Fruit fly (Drosophila melanogaster) whole organism, embryonic: ENCODE measurements around the gene CG15337.
A peak's percentile ranks its signal among the peaks of the same experiment; 100 is the strongest.

Experiments
- Atf3 ChIP-seq: fragments of 200-800 bp; sonication (Bioruptor generic); optimal IDR thresholded peaks from 3 replicates; lab custom pipeline; 2016; ENCODE audit warnings: missing biosample characterization, missing genetic modification characterization
- Awh ChIP-seq: fragments of 200-800 bp; sonication (Bioruptor generic); IDR thresholded peaks from 2 replicates; pipeline ENCODE4, ENCODE4 v1.3.6; 2022; ENCODE audit warnings: missing biosample characterization, missing genetic modification characterization
- CG10147 ChIP-seq: fragments of 200-800 bp; sonication (Bioruptor generic); optimal IDR thresholded peaks from 2 replicates; lab custom pipeline; 2019; ENCODE audit warnings: missing biosample characterization, mild to moderate bottlenecking, missing genetic modification characterization, moderate library complexity
- CG1024 ChIP-seq: fragments of 200-800 bp; sonication (Bioruptor generic); IDR thresholded peaks from 2 replicates; pipeline ENCODE4 v1.3.6; 2022; ENCODE audit warnings: missing biosample characterization, missing genetic modification characterization
- CG10366 ChIP-seq: fragments of 200-800 bp; sonication (Bioruptor generic); IDR thresholded peaks from 2 replicates; pipeline ENCODE4 v1.3.6; 2022; ENCODE audit warnings: missing biosample characterization, missing genetic modification characterization
- CG10959 ChIP-seq: fragments of 200-800 bp; sonication (Bioruptor generic); IDR thresholded peaks from 2 replicates; pipeline ENCODE4 v1.3.6; 2022; ENCODE audit warnings: missing biosample characterization, missing genetic modification characterization
- CG12236 ChIP-seq: fragments of 200-800 bp; sonication (Bioruptor generic); optimal IDR thresholded peaks from 2 replicates; lab custom pipeline; 2016; ENCODE audit warnings: missing biosample characterization, missing genetic modification characterization
- CG12659 ChIP-seq: fragments of 200-800 bp; sonication (Bioruptor generic); optimal IDR thresholded peaks from 3 replicates; lab custom pipeline; 2017; ENCODE audit warnings: mild to moderate bottlenecking, missing biosample characterization, missing genetic modification reagents, missing genetic modification characterization
- CG12769 ChIP-seq: fragments of 200-800 bp; sonication (Bioruptor generic); optimal IDR thresholded peaks from 2 replicates; lab custom pipeline; 2019; ENCODE audit warnings: missing biosample characterization, mild to moderate bottlenecking, missing genetic modification characterization, moderate library complexity
- CG13624 ChIP-seq: fragments of 200-800 bp; sonication (Bioruptor generic); optimal IDR thresholded peaks from 2 replicates; lab custom pipeline; 2016; ENCODE audit warnings: missing biosample characterization, missing genetic modification characterization
- CG13775 ChIP-seq: fragments of 200-800 bp; sonication (Bioruptor generic); optimal IDR thresholded peaks from 3 replicates; lab custom pipeline; 2017; ENCODE audit warnings: missing biosample characterization, mild to moderate bottlenecking, missing genetic modification characterization
- CG14860 ChIP-seq: fragments of 200-800 bp; sonication (Bioruptor generic); IDR thresholded peaks from 3 replicates; pipeline ENCODE4 v1.3.6; 2022; ENCODE audit warnings: missing biosample characterization, missing genetic modification characterization; ENCODE audit not compliant: partially characterized antibody
- CG1603 ChIP-seq: fragments of 200-800 bp; sonication (Bioruptor generic); optimal IDR thresholded peaks from 2 replicates; lab custom pipeline; 2019; ENCODE audit warnings: missing biosample characterization, mild to moderate bottlenecking, missing genetic modification characterization, moderate library complexity
- CG17612 ChIP-seq: fragments of 200-800 bp; sonication (Bioruptor generic); IDR thresholded peaks from 2 replicates; pipeline ENCODE4 v1.3.6; 2022; ENCODE audit warnings: missing biosample characterization, missing genetic modification characterization
- CG2120 ChIP-seq: fragments of 200-800 bp; sonication (Bioruptor generic); optimal IDR thresholded peaks from 3 replicates; lab custom pipeline; 2016; ENCODE audit warnings: missing biosample characterization, missing genetic modification characterization
- CG31224 ChIP-seq: fragments of 200-800 bp; sonication (Bioruptor generic); IDR thresholded peaks from 2 replicates; pipeline ENCODE4 v1.3.6; 2022; ENCODE audit warnings: missing biosample characterization, missing genetic modification characterization
- CG31441 ChIP-seq: fragments of 200-800 bp; sonication (Bioruptor generic); IDR thresholded peaks from 2 replicates; pipeline ENCODE4 v1.3.6; 2022; ENCODE audit warnings: missing biosample characterization, missing genetic modification characterization
- CG6254 ChIP-seq: fragments of 200-800 bp; sonication (Bioruptor generic); optimal IDR thresholded peaks from 3 replicates; lab custom pipeline; 2017; ENCODE audit warnings: mild to moderate bottlenecking, missing biosample characterization, missing genetic modification reagents, missing genetic modification characterization
- CG6683 ChIP-seq: fragments of 200-800 bp; sonication (Bioruptor generic); optimal IDR thresholded peaks from 2 replicates; lab custom pipeline; 2017; ENCODE audit warnings: missing biosample characterization, mild to moderate bottlenecking, missing genetic modification characterization, missing genetic modification reagents
- CG8089 ChIP-seq: fragments of 200-800 bp; sonication (Bioruptor generic); optimal IDR thresholded peaks from 3 replicates; lab custom pipeline; 2016; ENCODE audit warnings: missing biosample characterization, missing genetic modification characterization
- Dek ChIP-seq: fragments of 200-800 bp; sonication (Bioruptor generic); optimal IDR thresholded peaks from 3 replicates; lab custom pipeline; 2019; ENCODE audit warnings: missing biosample characterization, mild to moderate bottlenecking, missing genetic modification characterization, moderate library complexity
- Dll ChIP-seq: fragments of 200-800 bp; sonication (Bioruptor generic); IDR thresholded peaks from 4 replicates; pipeline ENCODE4 v1.3.6; 2022; ENCODE audit warnings: missing biosample characterization, missing genetic modification characterization; ENCODE audit not compliant: partially characterized antibody
- Drgx ChIP-seq: fragments of 200-800 bp; sonication (Bioruptor generic); IDR thresholded peaks from 2 replicates; pipeline ENCODE4 v1.3.6; 2022; ENCODE audit warnings: missing biosample characterization, missing genetic modification characterization
- GATAe ChIP-seq: fragments of 200-800 bp; sonication (Bioruptor generic); conservative IDR thresholded peaks from 2 replicates; pipeline ENCODE4 v1.3.6; 2022; ENCODE audit warnings: missing biosample characterization, missing genetic modification characterization
- Gug ChIP-seq: fragments of 200-800 bp; sonication (Bioruptor generic); IDR thresholded peaks from 4 replicates; pipeline ENCODE4 v1.3.6; 2022; ENCODE audit warnings: missing biosample characterization, missing genetic modification characterization
- HHEX ChIP-seq: fragments of 200-800 bp; sonication (Bioruptor generic); optimal IDR thresholded peaks from 3 replicates; lab custom pipeline; 2017; ENCODE audit warnings: missing biosample characterization, mild to moderate bottlenecking, missing genetic modification characterization, missing genetic modification reagents
- Hr78 ChIP-seq, 2 experiments: fragments of 200-800 bp in 1 of 2; fragments of >200 bp in 1 of 2; sonication (Bioruptor generic) in 1 of 2; optimal IDR thresholded peaks; 2 replicates each; lab custom pipeline; 2017 to 2019; ENCODE audit warnings: missing biosample characterization in 2 of 2, missing genetic modification characterization in 2 of 2, mild to moderate bottlenecking in 1 of 2, moderate library complexity in 1 of 2
- NK7.1 ChIP-seq: fragments of 200-800 bp; sonication (Bioruptor generic); optimal IDR thresholded peaks from 3 replicates; lab custom pipeline; 2016; ENCODE audit warnings: missing biosample characterization, missing genetic modification characterization
- Sin3A ChIP-seq: fragments of >200 bp; optimal IDR thresholded peaks from 2 replicates; lab custom pipeline; 2018
- Stat92E ChIP-seq, 3 experiments: fragments of >200 bp in 2 of 3; fragments of 200-800 bp in 1 of 3; sonication (Bioruptor generic) in 1 of 3; optimal IDR thresholded peaks; 2 replicates each; lab custom pipeline; 2017 to 2019; ENCODE audit warnings: missing biosample characterization in 3 of 3, missing genetic modification characterization in 3 of 3, mild to moderate bottlenecking in 1 of 3, moderate library complexity in 1 of 3
- Trl ChIP-seq, 3 experiments: fragments of >200 bp in 2 of 3; fragments of 200-800 bp in 1 of 3; sonication (Bioruptor generic) in 1 of 3; optimal IDR thresholded peaks; 2 replicates in 1 of 3; 3 replicates in 2 of 3; lab custom pipeline; 2016 to 2017; ENCODE audit warnings: missing biosample characterization in 1 of 3, missing genetic modification characterization in 1 of 3
- Xrp1 ChIP-seq: fragments of 200-800 bp; sonication (Bioruptor generic); IDR thresholded peaks from 2 replicates; pipeline ENCODE4 v1.3.6; 2022; ENCODE audit warnings: missing biosample characterization, missing genetic modification characterization
- aop ChIP-seq: fragments of 200-800 bp; sonication (Bioruptor generic); IDR thresholded peaks from 2 replicates; pipeline ENCODE4 v1.3.6; 2022; ENCODE audit warnings: missing biosample characterization, missing genetic modification characterization
- chif ChIP-seq, 2 experiments: fragments of 200-800 bp; sonication (Bioruptor generic); optimal IDR thresholded peaks; 3 replicates each; lab custom pipeline; 2016; ENCODE audit warnings: missing biosample characterization in 2 of 2, missing genetic modification characterization in 2 of 2
- ci ChIP-seq: fragments of 200-800 bp; sonication (Bioruptor generic); IDR thresholded peaks from 3 replicates; pipeline ENCODE4 v1.3.6; 2022; ENCODE audit warnings: missing biosample characterization, missing genetic modification characterization
- crol ChIP-seq: fragments of 200-800 bp; sonication (Bioruptor generic); IDR thresholded peaks from 2 replicates; pipeline ENCODE4 v1.3.6; 2022; ENCODE audit warnings: missing biosample characterization, missing genetic modification characterization
- exex ChIP-seq: fragments of 200-800 bp; sonication (Bioruptor generic); optimal IDR thresholded peaks from 4 replicates; lab custom pipeline; 2018; ENCODE audit warnings: missing biosample characterization, mild to moderate bottlenecking, missing genetic modification characterization, moderate library complexity
- eyg ChIP-seq: fragments of 200-800 bp; sonication (Bioruptor generic); optimal IDR thresholded peaks from 3 replicates; lab custom pipeline; 2016; ENCODE audit warnings: missing biosample characterization, missing genetic modification characterization
- fd96Cb ChIP-seq: fragments of 200-800 bp; sonication (Bioruptor generic); optimal IDR thresholded peaks from 2 replicates; lab custom pipeline; 2018; ENCODE audit warnings: missing biosample characterization, mild to moderate bottlenecking, missing genetic modification characterization, moderate library complexity
- fru ChIP-seq: fragments of >200 bp; optimal IDR thresholded peaks from 2 replicates; lab custom pipeline; 2017
- grn ChIP-seq: fragments of 200-800 bp; sonication (Bioruptor generic); optimal IDR thresholded peaks from 3 replicates; lab custom pipeline; 2017; ENCODE audit warnings: missing biosample characterization, missing genetic modification characterization
- gt ChIP-seq: fragments of 200-800 bp; sonication (Bioruptor generic); IDR thresholded peaks from 2 replicates; pipeline ENCODE4 v1.3.6; 2022; ENCODE audit warnings: missing biosample characterization, missing genetic modification characterization
- prd ChIP-seq, 3 experiments: fragments of >200 bp in 2 of 3; fragments of 200-800 bp in 1 of 3; sonication (Bioruptor generic) in 1 of 3; optimal IDR thresholded peaks in 2 of 3; IDR thresholded peaks in 1 of 3; 2 replicates in 2 of 3; 3 replicates in 1 of 3; pipeline versions ENCODE4 v1.3.6 to Lab custom; 2017 to 2022; ENCODE audit warnings: missing biosample characterization in 1 of 3, missing genetic modification characterization in 1 of 3
- salm ChIP-seq: fragments of 200-800 bp; sonication (Bioruptor generic); optimal IDR thresholded peaks from 2 replicates; lab custom pipeline; 2018; ENCODE audit warnings: missing biosample characterization, mild to moderate bottlenecking, missing genetic modification characterization
- scrt ChIP-seq: fragments of 200-800 bp; sonication (Bioruptor generic); optimal IDR thresholded peaks from 2 replicates; lab custom pipeline; 2018; ENCODE audit warnings: missing biosample characterization, mild to moderate bottlenecking, missing genetic modification characterization, moderate library complexity
- slou ChIP-seq: fragments of 200-800 bp; sonication (Bioruptor generic); optimal IDR thresholded peaks from 3 replicates; lab custom pipeline; 2016; ENCODE audit warnings: missing biosample characterization, missing genetic modification characterization
- sna ChIP-seq: fragments of 200-800 bp; sonication (Bioruptor generic); IDR thresholded peaks from 2 replicates; pipeline ENCODE4 v1.3.6; 2022; ENCODE audit warnings: missing biosample characterization, missing genetic modification characterization; ENCODE audit not compliant: partially characterized antibody
- tll ChIP-seq, 2 experiments: fragments of 200-800 bp in 1 of 2; fragments of >200 bp in 1 of 2; sonication (Bioruptor generic) in 1 of 2; optimal IDR thresholded peaks; 2 replicates each; lab custom pipeline; 2017 to 2019; ENCODE audit warnings: missing biosample characterization in 2 of 2, missing genetic modification characterization in 2 of 2, mild to moderate bottlenecking in 1 of 2, moderate library complexity in 1 of 2

Gene CG15337

dm6 chrX:8131693-8132313 lies 28.1 kb upstream of the CG15337 start, which contains the start of gene CG10958 (continued):
- TF ChIP-seq CG14860 (GFP tag; lab: Robert Waterston, UW) (no peak), fru (lab: Kevin White, UChicago) (no peak), CG8089 (GFP tag; lab: Kevin White, UChicago) (no peak), tll (GFP tag; optimal IDR thresholded peaks at IDR 0.05; lab: Kevin White, UChicago) (peak in 1 of 2 experiments; percentile 3), crol (GFP tag; lab: Robert Waterston, UW) (no peak), Sin3A (lab: Kevin White, UChicago) (peak; percentile 8), NK7.1 (GFP tag; lab: Kevin White, UChicago) (no peak), CG12659 (peak; percentile 48), scrt (GFP tag; lab: Kevin White, UChicago) (no peak), aop (GFP tag; lab: Robert Waterston, UW) (no peak), Dek (tag; lab: Kevin White, UChicago) (peak; percentile 31), CG1603 (tag; lab: Kevin White, UChicago) (peak; percentile 34), CG31441 (peak; percentile 46), CG17612 (GFP tag; lab: Robert Waterston, UW) (no peak), CG6683 (GFP tag; lab: Kevin White, UChicago) (peak; percentile 30), CG1024 (no peak), sna (GFP tag; lab: Robert Waterston, UW) (peak; percentile 50; the same call in 1 of the 2 replicates), Drgx (GFP tag; lab: Robert Waterston, UW) (peak; percentile 45; the same call in 1 of the 2 replicates), Awh (GFP tag; lab: Robert Waterston, UW) (0 out of 2 replicates have a peak, but pooled peaks have one; percentile 48), CG12769 (no peak), Trl (optimal IDR thresholded peaks at IDR 0.05; lab: Kevin White, UChicago) (no peak), Trl (GFP tag; optimal IDR thresholded peaks at IDR 0.05; lab: Kevin White, UChicago) (peak; percentile 12), slou (GFP tag; lab: Kevin White, UChicago) (no peak), prd (optimal IDR thresholded peaks at IDR 0.05; lab: Kevin White, UChicago) (no peak), prd (GFP tag; IDR thresholded peaks at IDR 0.05; lab: Robert Waterston, UW) (peak; percentile 73), Hr78 (GFP tag; optimal IDR thresholded peaks at IDR 0.05; lab: Kevin White, UChicago) (peak in 1 of 2 experiments; percentile 61), Xrp1 (GFP tag; lab: Robert Waterston, UW) (peak; percentile 70), fd96Cb (tag; lab: Kevin White, UChicago) (peak; percentile 28), Stat92E (GFP tag; optimal IDR thresholded peaks at IDR 0.05; lab: Kevin White, UChicago) (no peak), CG10959 (no peak), CG13775 (GFP tag; lab: Kevin White, UChicago) (peak; percentile 73), CG10147 (GFP tag; lab: Kevin White, UChicago) (peak; percentile 11), HHEX (GFP tag; lab: Kevin White, UChicago) (peak; percentile 56), Dll (GFP tag; lab: Robert Waterston, UW) (peak; percentile 55; the same call in 3 of the 4 replicates), Atf3 (GFP tag; lab: Kevin White, UChicago) (peak; percentile 51), eyg (GFP tag; lab: Kevin White, UChicago) (no peak), grn (GFP tag; lab: Kevin White, UChicago) (no peak), CG2120 (GFP tag; lab: Kevin White, UChicago) (peak; percentile 83), CG6254 (no peak), salm (tag; lab: Kevin White, UChicago) (no peak), Gug (GFP tag; lab: Robert Waterston, UW) (peak; percentile 44; the same call in 1 of the 4 replicates), GATAe (GFP tag; lab: Robert Waterston, UW) (no peak), CG10366 (peak; percentile 60), CG13624 (GFP tag; lab: Kevin White, UChicago) (no peak), chif (GFP tag; optimal IDR thresholded peaks at IDR 0.05; lab: Kevin White, UChicago) (peak in 1 of 2 experiments; percentile 13), exex (tag; lab: Kevin White, UChicago) (peak; percentile 30), gt (no peak), ci (0 out of 3 replicates have a peak, but pooled peaks have one; percentile 37), CG12236 (GFP tag; lab: Kevin White, UChicago) (no peak), CG31224 (no peak)
